Worm (Caenorhabditis elegans): ENCODE measurements around the gene T23G7.2.

T23G7.2 gene

ce11 chrII:9177080-9177479 is 4.3 kb upstream of the T23G7.2 start, which contains the start of the genes sec-5 and pir-1:
sec-5 (minus strand) TSS chrII:9177152.
pir-1 (plus strand) TSS chrII:9177300.
- peak; percentile 54 for TF ChIP-seq nhr-47 (tag; optimal IDR thresholded peaks at IDR 0.05)
- TF ChIP-seq isw-1 (GFP tag; IDR thresholded peaks at IDR 0.05): peak; percentile 28
- TF ChIP-seq lin-14 (GFP tag; optimal IDR thresholded peaks at IDR 0.05): peak; percentile 59
- TF ChIP-seq jun-1 (tag; optimal IDR thresholded peaks at IDR 0.05): no peak
- peak; percentile 17 to 38 (median 31) for TF ChIP-seq ceh-82 (tag; optimal IDR thresholded peaks at IDR 0.05)
- TF ChIP-seq pqm-1 (tag; optimal IDR thresholded peaks at IDR 0.05): no peak
- TF ChIP-seq swsn-7 (tag; optimal IDR thresholded peaks at IDR 0.05): peak; percentile 42
- TF ChIP-seq irx-1 (tag; optimal IDR thresholded peaks at IDR 0.05): peak; percentile 41
- peak; percentile 30 for TF ChIP-seq blmp-1 (tag; optimal IDR thresholded peaks at IDR 0.05)
- peak; percentile 5 for TF ChIP-seq unc-130 (tag; optimal IDR thresholded peaks at IDR 0.05)
- peak; percentile 45 for TF ChIP-seq nhr-20 (tag; optimal IDR thresholded peaks at IDR 0.05)
- TF ChIP-seq fkh-10 (GFP tag; optimal IDR thresholded peaks at IDR 0.05): no peak
- TF ChIP-seq ceh-88 (GFP tag; IDR thresholded peaks at IDR 0.05): no peak
- peak in 1 of 3 experiments; percentile 53 for TF ChIP-seq dpl-1 (GFP tag; optimal IDR thresholded peaks at IDR 0.05)
- peak; percentile 48 for TF ChIP-seq rnt-1 (tag; optimal IDR thresholded peaks at IDR 0.05)
- TF ChIP-seq snu-23 (GFP tag; optimal IDR thresholded peaks at IDR 0.05): peak; percentile 56
- no peak for TF ChIP-seq mab-9 (GFP tag; IDR thresholded peaks at IDR 0.05)
- peak; percentile 43 to 59 for TF ChIP-seq efl-1 (optimal IDR thresholded peaks at IDR 0.05)
- peak; percentile 63 to 66 for TF ChIP-seq efl-1 (GFP tag; optimal IDR thresholded peaks at IDR 0.05 in 1 of 2)
- peak; percentile 48 for TF ChIP-seq nhr-90 (tag; optimal IDR thresholded peaks at IDR 0.05; ENCODE audit: poor library complexity)
- no peak for TF ChIP-seq hpl-2 (GFP tag; optimal IDR thresholded peaks at IDR 0.05)
- no peak for TF ChIP-seq efl-3 (GFP tag; optimal IDR thresholded peaks at IDR 0.05)
- TF ChIP-seq nhr-71 (tag; optimal IDR thresholded peaks at IDR 0.05): peak; percentile 63
- TF ChIP-seq skn-1 (tag; optimal IDR thresholded peaks at IDR 0.05): peak; percentile 57
- peak; percentile 20 for TF ChIP-seq C16A3.4 (tag; optimal IDR thresholded peaks at IDR 0.05)
- TF ChIP-seq elt-2 (tag; optimal IDR thresholded peaks at IDR 0.05): no peak
- peak; percentile 71 for TF ChIP-seq mep-1 (tag; optimal IDR thresholded peaks at IDR 0.05)
- no peak for TF ChIP-seq unc-30 (tag; optimal IDR thresholded peaks at IDR 0.05)
- no peak for TF ChIP-seq nhr-76 (tag; optimal IDR thresholded peaks at IDR 0.05)
- TF ChIP-seq lin-15B (tag; optimal IDR thresholded peaks at IDR 0.05): peak; percentile 39
- no peak for TF ChIP-seq snpc-4 (tag; optimal IDR thresholded peaks at IDR 0.05)
- no peak for TF ChIP-seq fkh-8 (tag; optimal IDR thresholded peaks at IDR 0.05)
- no peak for TF ChIP-seq aly-2 (tag; optimal IDR thresholded peaks at IDR 0.05)
- TF ChIP-seq pag-3 (tag; optimal IDR thresholded peaks at IDR 0.05; ENCODE audit: borderline replicate concordance, insufficient read depth): no peak
- TF ChIP-seq F16B12.6 (tag; optimal IDR thresholded peaks at IDR 0.05): peak; percentile 26
- TF ChIP-seq C04F5.9 (tag; optimal IDR thresholded peaks at IDR 0.05): peak; percentile 42
- peak in 1 of 6 experiments; percentile 57 for TF ChIP-seq elt-3 (tag; optimal IDR thresholded peaks at IDR 0.05)
- TF ChIP-seq nhr-77 (tag; optimal IDR thresholded peaks at IDR 0.05): no peak
- TF ChIP-seq nhr-84 (tag; optimal IDR thresholded peaks at IDR 0.05): no peak
- peak; percentile 65 to 74 for TF ChIP-seq lsy-2 (tag; optimal IDR thresholded peaks at IDR 0.05)
- TF ChIP-seq tbx-2 (tag; optimal IDR thresholded peaks at IDR 0.05): peak; percentile 37
- peak; percentile 32 for TF ChIP-seq unc-86 (tag; optimal IDR thresholded peaks at IDR 0.05)
- TF ChIP-seq xbp-1 (tag; optimal IDR thresholded peaks at IDR 0.05): peak; percentile 48
- TF ChIP-seq lin-35 (GFP tag; optimal IDR thresholded peaks at IDR 0.05): peak; percentile 56 to 60
- no peak for TF ChIP-seq Y116A8C.19 (tag; optimal IDR thresholded peaks at IDR 0.05; ENCODE audit: borderline replicate concordance)

All from whole organism, L1 larva.